Fruit fly (Drosophila melanogaster) whole organism, prepupa: ENCODE results near the gene bip1.

ENCODE experiments used
- Blimp-1 ChIP-seq: fragments of 200-800 bp; sonication (Bioruptor generic); optimal IDR thresholded peaks from 3 replicates; lab custom pipeline; 2017; ENCODE audit warnings: missing biosample characterization, missing genetic modification characterization, mild to moderate bottlenecking, moderate library complexity, missing genetic modification reagents
- CG10669 ChIP-seq: fragments of 200-800 bp; sonication (Bioruptor generic); optimal IDR thresholded peaks from 3 replicates; lab custom pipeline; 2018; ENCODE audit warnings: missing biosample characterization, mild to moderate bottlenecking, missing genetic modification characterization, moderate library complexity
- CG11762 ChIP-seq: fragments of 200-800 bp; sonication (Bioruptor generic); optimal IDR thresholded peaks from 3 replicates; lab custom pipeline; 2016; ENCODE audit warnings: missing biosample characterization, missing genetic modification characterization; ENCODE audit not compliant: insufficient read depth
- CG15336 ChIP-seq: fragments of 200-800 bp; sonication (Bioruptor generic); IDR thresholded peaks from 2 replicates; pipeline ENCODE4 v1.3.6; 2022; ENCODE audit warnings: missing biosample characterization, missing genetic modification characterization
- CG16779 ChIP-seq: fragments of 200-800 bp; sonication (Bioruptor generic); optimal IDR thresholded peaks from 3 replicates; lab custom pipeline; 2017; ENCODE audit warnings: missing biosample characterization, mild to moderate bottlenecking, missing genetic modification characterization
- CG3032 ChIP-seq: fragments of 200-800 bp; optimal IDR thresholded peaks from 2 replicates; lab custom pipeline; 2019; ENCODE audit warnings: missing biosample characterization, mild to moderate bottlenecking, missing genetic modification characterization, moderate library complexity
- CG31627 ChIP-seq: fragments of 200-800 bp; sonication (Bioruptor generic); optimal IDR thresholded peaks from 3 replicates; lab custom pipeline; 2016; ENCODE audit warnings: missing biosample characterization, missing genetic modification characterization
- CG32006 ChIP-seq: fragments of 200-800 bp; sonication (Bioruptor generic); optimal IDR thresholded peaks from 3 replicates; lab custom pipeline; 2017; ENCODE audit warnings: missing biosample characterization, mild to moderate bottlenecking, missing genetic modification characterization
- CG3919 ChIP-seq: fragments of 200-800 bp; sonication (Bioruptor generic); optimal IDR thresholded peaks from 3 replicates; lab custom pipeline; 2016; ENCODE audit warnings: missing biosample characterization, missing genetic modification characterization
- CG4318 ChIP-seq: fragments of 200-800 bp; sonication (Bioruptor generic); optimal IDR thresholded peaks from 3 replicates; lab custom pipeline; 2017; ENCODE audit warnings: missing biosample characterization, mild to moderate bottlenecking, missing genetic modification characterization
- CG6163 ChIP-seq: fragments of 200-800 bp; sonication (Bioruptor generic); IDR thresholded peaks from 3 replicates; pipeline ENCODE4 v1.3.6; 2022; ENCODE audit warnings: missing biosample characterization, missing genetic modification characterization
- CG6276 ChIP-seq: fragments of 200-800 bp; sonication (Bioruptor generic); optimal IDR thresholded peaks from 2 replicates; lab custom pipeline; 2017; ENCODE audit warnings: missing biosample characterization, mild to moderate bottlenecking, missing genetic modification characterization
- CG6792 ChIP-seq: fragments of 200-800 bp; sonication (Bioruptor generic); optimal IDR thresholded peaks from 3 replicates; lab custom pipeline; 2016; ENCODE audit warnings: missing biosample characterization, missing genetic modification characterization
- CG6808 ChIP-seq: fragments of 200-800 bp; sonication (Bioruptor generic); optimal IDR thresholded peaks from 3 replicates; lab custom pipeline; 2017; ENCODE audit warnings: missing biosample characterization, missing genetic modification characterization, mild to moderate bottlenecking, moderate library complexity, missing genetic modification reagents
- CG6854 ChIP-seq: fragments of 200-800 bp; sonication (Bioruptor generic); optimal IDR thresholded peaks from 2 replicates; lab custom pipeline; 2017; ENCODE audit warnings: missing biosample characterization, mild to moderate bottlenecking, missing genetic modification characterization
- CG8119 ChIP-seq: fragments of 200-800 bp; sonication (Bioruptor generic); IDR thresholded peaks from 3 replicates; pipeline ENCODE4 v1.3.6; 2022; ENCODE audit warnings: missing biosample characterization, missing genetic modification characterization
- CG8632 ChIP-seq: fragments of 200-800 bp; sonication (Bioruptor generic); optimal IDR thresholded peaks from 3 replicates; lab custom pipeline; 2016; ENCODE audit warnings: missing biosample characterization, missing genetic modification characterization
- Eip75B ChIP-seq: fragments of 200-800 bp; sonication (Bioruptor generic); optimal IDR thresholded peaks from 3 replicates; lab custom pipeline; 2016; ENCODE audit warnings: missing biosample characterization, missing genetic modification characterization
- Eip78C ChIP-seq: fragments of 200-800 bp; sonication (Bioruptor generic); peaks from one replicate; lab custom pipeline; 2016; ENCODE audit warnings: missing biosample characterization, missing genetic modification characterization
- Ets96B ChIP-seq: fragments of 200-800 bp; optimal IDR thresholded peaks from 2 replicates; lab custom pipeline; 2019; ENCODE audit warnings: missing biosample characterization, mild to moderate bottlenecking, missing genetic modification characterization, moderate library complexity
- Gug ChIP-seq: fragments of 200-800 bp; sonication (Bioruptor generic); IDR thresholded peaks from 2 replicates; pipeline ENCODE4 v1.3.6; 2022; ENCODE audit warnings: missing biosample characterization, missing genetic modification characterization
- Met ChIP-seq: fragments of 200-800 bp; sonication (Bioruptor generic); optimal IDR thresholded peaks from 3 replicates; lab custom pipeline; 2016; ENCODE audit warnings: missing biosample characterization, missing genetic modification characterization
- OdsH ChIP-seq: fragments of 200-800 bp; sonication (Bioruptor generic); optimal IDR thresholded peaks from 3 replicates; lab custom pipeline; 2016; ENCODE audit warnings: missing biosample characterization, missing genetic modification characterization
- Smox ChIP-seq: fragments of 200-800 bp; sonication (Bioruptor generic); optimal IDR thresholded peaks from 3 replicates; lab custom pipeline; 2016; ENCODE audit warnings: missing biosample characterization, missing genetic modification characterization
- Sox102F ChIP-seq: fragments of 200-800 bp; sonication (Bioruptor generic); optimal IDR thresholded peaks from 2 replicates; lab custom pipeline; 2016; ENCODE audit warnings: missing biosample characterization, mild to moderate bottlenecking, missing genetic modification characterization
- Sox14 ChIP-seq: fragments of 200-800 bp; sonication (Bioruptor generic); optimal IDR thresholded peaks from 3 replicates; lab custom pipeline; 2016; ENCODE audit warnings: missing biosample characterization, missing genetic modification characterization
- cyc ChIP-seq: fragments of 200-800 bp; sonication (Bioruptor generic); optimal IDR thresholded peaks from 3 replicates; lab custom pipeline; 2016; ENCODE audit warnings: missing biosample characterization, missing genetic modification characterization
- dac ChIP-seq: fragments of 200-800 bp; sonication (Bioruptor generic); optimal IDR thresholded peaks from 2 replicates; lab custom pipeline; 2017; ENCODE audit warnings: missing biosample characterization, mild to moderate bottlenecking, missing genetic modification characterization
- dsx ChIP-seq: fragments of 200-800 bp; optimal IDR thresholded peaks from 3 replicates; lab custom pipeline; 2019; ENCODE audit warnings: missing biosample characterization, mild to moderate bottlenecking, missing genetic modification characterization, moderate library complexity; ENCODE audit not compliant: poor library complexity, severe bottlenecking
- eg ChIP-seq: fragments of 200-800 bp; sonication (Bioruptor generic); IDR thresholded peaks from 3 replicates; pipeline ENCODE4 v1.3.6; 2022; ENCODE audit warnings: missing biosample characterization, missing genetic modification characterization
- esn ChIP-seq: fragments of 200-800 bp; sonication (Bioruptor generic); optimal IDR thresholded peaks from 2 replicates; lab custom pipeline; 2016; ENCODE audit warnings: missing biosample characterization, mild to moderate bottlenecking, missing genetic modification characterization, moderate library complexity
- fd59A ChIP-seq: fragments of 200-800 bp; sonication (Bioruptor generic); optimal IDR thresholded peaks from 2 replicates; lab custom pipeline; 2017; ENCODE audit warnings: missing biosample characterization, mild to moderate bottlenecking, missing genetic modification characterization, missing genetic modification reagents
- fd85E ChIP-seq: fragments of 200-800 bp; sonication (Bioruptor generic); optimal IDR thresholded peaks from 3 replicates; lab custom pipeline; 2016; ENCODE audit warnings: missing biosample characterization, missing genetic modification characterization
- fkh ChIP-seq: fragments of 200-800 bp; sonication (Bioruptor generic); optimal IDR thresholded peaks from 3 replicates; lab custom pipeline; 2017; ENCODE audit warnings: missing biosample characterization, mild to moderate bottlenecking, missing genetic modification characterization, moderate library complexity
- net ChIP-seq: fragments of 200-800 bp; sonication (Bioruptor generic); optimal IDR thresholded peaks from 3 replicates; lab custom pipeline; 2016; ENCODE audit warnings: missing biosample characterization, missing genetic modification characterization
- pdm3 ChIP-seq: fragments of 200-800 bp; sonication (Bioruptor generic); optimal IDR thresholded peaks from 3 replicates; lab custom pipeline; 2016; ENCODE audit warnings: missing biosample characterization, missing genetic modification characterization
- salr ChIP-seq, 2 experiments: fragments of 200-800 bp; sonication (Bioruptor generic); optimal IDR thresholded peaks; 3 replicates each; lab custom pipeline; 2016 to 2018; ENCODE audit warnings: missing biosample characterization in 2 of 2, missing genetic modification characterization in 2 of 2, mild to moderate bottlenecking in 1 of 2
- spab ChIP-seq: fragments of 200-800 bp; sonication (Bioruptor generic); optimal IDR thresholded peaks from 2 replicates; lab custom pipeline; 2017; ENCODE audit warnings: missing biosample characterization, mild to moderate bottlenecking, missing genetic modification characterization, missing genetic modification reagents
- ss ChIP-seq, 2 experiments: fragments of 200-800 bp; sonication (Bioruptor generic); optimal IDR thresholded peaks; 2 replicates in 1 of 2; 3 replicates in 1 of 2; lab custom pipeline; 2017 to 2018; ENCODE audit warnings: mild to moderate bottlenecking in 2 of 2, missing biosample characterization in 2 of 2, missing genetic modification characterization in 2 of 2, moderate library complexity in 1 of 2
- svp ChIP-seq: fragments of 200-800 bp; sonication (Bioruptor generic); peaks from one replicate; lab custom pipeline; 2016; ENCODE audit warnings: missing biosample characterization, missing genetic modification characterization
- topi ChIP-seq: fragments of 200-800 bp; sonication (Bioruptor generic); optimal IDR thresholded peaks from 3 replicates; lab custom pipeline; 2016; ENCODE audit warnings: missing biosample characterization, missing genetic modification characterization
- vri ChIP-seq: fragments of 200-800 bp; sonication (Bioruptor generic); optimal IDR thresholded peaks from 3 replicates; lab custom pipeline; 2016; ENCODE audit warnings: missing biosample characterization, mild to moderate bottlenecking, missing genetic modification characterization

bip1 gene

DNA sequence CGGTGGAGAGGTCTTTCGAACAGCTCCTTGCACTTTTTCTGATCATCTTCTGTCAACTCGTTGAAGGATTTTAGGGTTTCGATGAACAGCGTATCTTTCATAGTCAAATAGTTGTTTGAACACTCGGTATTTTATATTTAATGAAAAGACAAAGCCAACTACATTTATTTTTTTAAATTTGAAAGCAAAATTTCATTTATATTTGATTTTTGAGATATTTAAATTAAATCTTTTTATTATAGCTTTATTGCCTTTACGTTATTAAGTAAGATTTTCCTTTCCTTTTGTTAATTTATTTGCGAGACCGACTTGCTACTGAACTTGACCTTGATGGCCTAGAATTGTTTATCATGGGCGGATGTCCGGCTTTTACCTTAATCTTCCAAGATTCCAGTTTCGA lies 10.7 kb upstream of the bip1 start, which contains the start of gene CG42590:
Gene CG42590, minus strand, starts transcription at position 101 of the 400 bp plus-strand sequence.
- TF ChIP-seq dac (no peak), topi (no peak)
- TF ChIP-seq, all 60 proteins: peak for 0

dm6 chr3L:8068061-8068460 lies 9.5 kb upstream of the bip1 start:
- no peak for TF ChIP-seq CG8632 (GFP tag; lab: Kevin White, UChicago)

DNA sequence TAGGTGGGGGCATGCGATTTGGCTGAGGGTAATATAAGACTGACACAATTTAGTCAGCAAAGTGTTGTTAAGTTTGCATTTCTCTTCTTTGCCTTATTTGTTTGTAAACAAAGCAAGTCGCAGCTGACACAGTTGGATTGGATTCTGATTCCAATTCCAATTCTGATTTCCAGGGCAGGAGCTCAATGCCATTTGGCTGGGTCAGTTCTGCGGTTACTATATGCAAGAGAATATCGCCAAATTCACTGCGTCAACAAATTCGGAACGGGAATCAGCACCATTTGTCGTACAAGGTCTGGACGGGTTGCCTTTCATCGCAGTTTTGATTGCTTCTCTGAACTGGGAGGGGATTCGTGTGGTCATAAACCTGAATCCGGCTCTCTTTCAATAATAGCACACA lies 9.0 kb upstream of the bip1 start:
- TF ChIP-seq Eip75B (GFP tag; lab: Kevin White, UChicago) (peak; percentile 8), CG3032 (no peak), svp (peak; percentile 36)

dm6 chr3L:8065575-8066410 lies 7.3 kb upstream of the bip1 start:
- TF ChIP-seq CG4318 (no peak), CG8632 (GFP tag; lab: Kevin White, UChicago) (no peak), net (GFP tag; lab: Kevin White, UChicago) (peak; percentile 7), OdsH (GFP tag; lab: Kevin White, UChicago) (no peak), CG8119 (GFP tag; lab: Robert Waterston, UW) (no peak; the same call in 2 of the 3 replicates), Gug (GFP tag; lab: Robert Waterston, UW) (no peak), CG6808 (GFP tag; lab: Kevin White, UChicago) (peak; percentile 26), dsx (peak; percentile 26), Sox14 (GFP tag; lab: Kevin White, UChicago) (no peak), spab (no peak), CG32006 (no peak), pdm3 (GFP tag; lab: Kevin White, UChicago) (no peak), esn (GFP tag; lab: Kevin White, UChicago) (no peak), fd59A (GFP tag; lab: Kevin White, UChicago) (no peak), CG31627 (GFP tag; lab: Kevin White, UChicago) (no peak), vri (GFP tag; lab: Kevin White, UChicago) (peak; percentile 84), CG6163 (GFP tag; lab: Robert Waterston, UW) (no peak), Met (no peak), eg (GFP tag; lab: Robert Waterston, UW) (no peak), fkh (no peak), CG6854 (GFP tag; lab: Kevin White, UChicago) (peak; percentile 12), fd85E (GFP tag; lab: Kevin White, UChicago) (no peak), CG3919 (GFP tag; lab: Kevin White, UChicago) (no peak), Sox102F (GFP tag; lab: Kevin White, UChicago) (no peak), CG15336 (GFP tag; lab: Robert Waterston, UW) (peak; percentile 33; the same call in 1 of the 2 replicates), CG6276 (peak; percentile 27), CG10669 (GFP tag; lab: Kevin White, UChicago) (no peak), CG11762 (GFP tag; lab: Kevin White, UChicago) (no peak), Ets96B (peak; percentile 0), cyc (no peak), Blimp-1 (GFP tag; lab: Kevin White, UChicago) (peak; percentile 35), salr (GFP tag; optimal IDR thresholded peaks at IDR 0.05; lab: Kevin White, UChicago) (no peak), CG16779 (tag; lab: Kevin White, UChicago) (no peak), Eip78C (GFP tag; lab: Kevin White, UChicago) (peak; percentile 48), Smox (GFP tag; lab: Kevin White, UChicago) (no peak), ss (GFP tag; optimal IDR thresholded peaks at IDR 0.05; lab: Kevin White, UChicago) (no peak), CG6792 (GFP tag; lab: Kevin White, UChicago) (no peak)
